Worm (Caenorhabditis elegans) whole organism, L4/young adult: Measurements from ENCODE around the gene srh-277.

Experiments
- W03F9.2 ChIP-seq: fragments of 150-350 bp; optimal IDR thresholded peaks from 2 replicates; lab custom pipeline; 2014; ENCODE audit warnings: missing biosample characterization, missing genetic modification characterization
- dao-5 ChIP-seq: sonication (generic microtip); optimal IDR thresholded peaks from 2 replicates; lab custom pipeline; 2016; ENCODE audit warnings: missing genotype, missing genetic modification characterization, moderate library complexity, missing compliant biosample characterization
- him-1 ChIP-seq: sonication (generic microtip); optimal IDR thresholded peaks from 2 replicates; lab custom pipeline; 2016; ENCODE audit warnings: missing genotype, missing genetic modification reagents, missing genetic modification characterization, missing compliant biosample characterization

DNA sequence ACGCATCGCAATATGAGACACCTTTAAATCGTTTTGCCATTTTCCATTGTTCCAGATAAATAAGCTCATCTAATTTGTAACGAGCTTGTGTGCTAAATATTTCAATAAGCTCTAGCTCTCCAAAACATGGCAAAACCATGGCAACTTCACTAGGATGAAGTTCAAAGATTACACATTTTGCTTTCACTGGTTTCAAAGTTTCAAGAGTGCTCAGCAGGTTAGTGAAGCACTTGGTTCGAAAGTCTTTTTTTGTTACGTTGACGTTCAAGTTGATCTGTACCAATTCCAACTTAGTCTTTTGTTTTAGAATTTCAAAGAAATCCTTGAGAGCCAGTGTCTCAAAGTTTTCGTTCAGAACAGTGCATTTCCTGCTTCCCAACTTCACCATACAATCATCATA lies 40.6 kb upstream of the srh-277 start, which contains the start of gene fbxa-18:
- TF ChIP-seq him-1 (no peak), dao-5 (tag; lab: Kevin White, UChicago) (no peak), W03F9.2 (no peak)
